Worm (Caenorhabditis elegans) whole organism, early embryonic: ENCODE data around the gene F01D5.7.

Experiments
- aly-1 ChIP-seq: sonication (generic microtip); optimal IDR thresholded peaks from 2 replicates; lab custom pipeline; 2016; ENCODE audit warnings: missing genetic modification characterization, missing compliant biosample characterization
- ama-1 ChIP-seq: fragments of 150-350 bp; optimal IDR thresholded peaks from 2 replicates; lab custom pipeline; 2014
- ceh-13 ChIP-seq: fragments of 200-800 bp; sonication (Bioruptor generic); optimal IDR thresholded peaks from 2 replicates; lab custom pipeline; 2018; ENCODE audit warnings: mild to moderate bottlenecking, missing genetic modification characterization, missing compliant biosample characterization
- ceh-36 ChIP-seq: sonication (generic microtip); optimal IDR thresholded peaks from 2 replicates; lab custom pipeline; 2016; ENCODE audit warnings: missing genetic modification characterization, inconsistent platforms, missing compliant biosample characterization
- flt-1 ChIP-seq: fragments of 200-800 bp; sonication (Bioruptor generic); IDR thresholded peaks from 2 replicates; pipeline ENCODE4 v1.3.6; 2022; ENCODE audit warnings: missing genetic modification characterization, missing compliant biosample characterization
- hnd-1 ChIP-seq: sonication (generic microtip); optimal IDR thresholded peaks from 2 replicates; lab custom pipeline; 2016; ENCODE audit warnings: missing genetic modification characterization, missing compliant biosample characterization
- tbx-11 ChIP-seq: fragments of 200-800 bp; sonication (Bioruptor generic); IDR thresholded peaks from 2 replicates; pipeline ENCODE4 v1.3.6; 2022; ENCODE audit warnings: missing genetic modification characterization, missing compliant biosample characterization
- tbx-37 ChIP-seq: fragments of 200-800 bp; sonication (Bioruptor generic); conservative IDR thresholded peaks from 2 replicates; pipeline ENCODE4 v1.3.6; 2022; ENCODE audit warnings: missing genetic modification reagents, missing genetic modification characterization, missing compliant biosample characterization

- TF ChIP-seq flt-1 (GFP tag; lab: Robert Waterston, UW) (no peak), ceh-13 (no peak), ama-1 (no peak), aly-1 (no peak), hnd-1 (tag; lab: Kevin White, UChicago) (no peak), tbx-11 (GFP tag; lab: Robert Waterston, UW) (no peak), ceh-36 (no peak), tbx-37 (no peak)
These were observed 35.7 kb downstream of the F01D5.7 start for ce11 chrII:14044199-14044598.
